Fruit fly (Drosophila melanogaster): ENCODE results near the gene Eip78C.
A peak's percentile ranks its signal among the peaks of the same experiment; 100 is the strongest.

The Eip78C gene

dm6 chr3L:21300280-21300679, 73.9 kb downstream of the Eip78C start, which contains the start of gene Cpr78Cc:
Gene Cpr78Cc, plus strand, starts transcription at chr3L:21300580.
- TF ChIP-seq Rfx (GFP tag; IDR thresholded peaks at IDR 0.05) (peak; percentile 18; the same call in 1 of the 2 replicates), CTCF (GFP tag; optimal IDR thresholded peaks at IDR 0.05) (no peak), CG13894 (tag; optimal IDR thresholded peaks at IDR 0.05) (peak; percentile 15), seq (GFP tag; IDR thresholded peaks at IDR 0.05) (no peak), CG2889 (GFP tag; IDR thresholded peaks at IDR 0.05) (no peak), Adf1 (GFP tag; IDR thresholded peaks at IDR 0.05) (peak; percentile 37; the same call in 1 of the 2 replicates)

dm6 chr3L:21301737-21302487, 75.5 kb downstream of the Eip78C start:
- TF ChIP-seq CG14014 (GFP tag; IDR thresholded peaks at IDR 0.05): no peak
- no peak for TF ChIP-seq NK7.1 (GFP tag; optimal IDR thresholded peaks at IDR 0.05)
- TF ChIP-seq grau (tag; optimal IDR thresholded peaks at IDR 0.05): peak; percentile 18
- TF ChIP-seq dysf (GFP tag; IDR thresholded peaks at IDR 0.05): no peak
- TF ChIP-seq CG12769 (tag; optimal IDR thresholded peaks at IDR 0.05): peak; percentile 49
- peak; percentile 96 for TF ChIP-seq Blimp-1 (GFP tag; optimal IDR thresholded peaks at IDR 0.05)
- TF ChIP-seq Pdp1 (GFP tag; optimal IDR thresholded peaks at IDR 0.05): peak in 1 of 2 experiments; percentile 40
- TF ChIP-seq CG2199 (GFP tag; IDR thresholded peaks at IDR 0.05): 0 out of 3 replicates have a peak, but pooled peaks have one; percentile 45
- peak; percentile 56 for TF ChIP-seq CG10431 (GFP tag; optimal IDR thresholded peaks at IDR 0.05)
- TF ChIP-seq sd (tag; optimal IDR thresholded peaks at IDR 0.05): peak; percentile 5

dm6 chr3L:21302493-21302892, 76.1 kb downstream of the Eip78C start:
- no peak for TF ChIP-seq CG2678 (tag; optimal IDR thresholded peaks at IDR 0.05)
- no peak for TF ChIP-seq CG30403 (GFP tag; optimal IDR thresholded peaks at IDR 0.05)
- TF ChIP-seq dysf (GFP tag; IDR thresholded peaks at IDR 0.05): 0 out of 3 replicates have a peak, but pooled peaks have one; percentile 7
- no peak for TF ChIP-seq slou (GFP tag; optimal IDR thresholded peaks at IDR 0.05)
- 0 out of 2 replicates have a peak, but pooled peaks have one; percentile 14 for TF ChIP-seq Gsc (GFP tag; IDR thresholded peaks at IDR 0.05)
- TF ChIP-seq zfh2 (GFP tag; optimal IDR thresholded peaks at IDR 0.05): no peak
- no peak for TF ChIP-seq Dek (tag; optimal IDR thresholded peaks at IDR 0.05)

dm6 chr3L:21303659-21304058, 77.2 kb downstream of the Eip78C start:
- TF ChIP-seq sug (tag; optimal IDR thresholded peaks at IDR 0.05): peak; percentile 31
- TF ChIP-seq prd (optimal IDR thresholded peaks at IDR 0.05): no peak
- TF ChIP-seq prd (GFP tag; IDR thresholded peaks at IDR 0.05): no peak
- TF ChIP-seq kay (GFP tag; optimal IDR thresholded peaks at IDR 0.05): no peak
- TF ChIP-seq tap (tag; optimal IDR thresholded peaks at IDR 0.05): no peak
- no peak for TF ChIP-seq HHEX (GFP tag; optimal IDR thresholded peaks at IDR 0.05)
- no peak for TF ChIP-seq Nf-YB (GFP tag; optimal IDR thresholded peaks at IDR 0.05)
- no peak for TF ChIP-seq CG2129 (GFP tag; IDR thresholded peaks at IDR 0.05; ENCODE audit: partially characterized antibody)
- no peak for TF ChIP-seq dmrt99B (tag; optimal IDR thresholded peaks at IDR 0.05)
- no peak for TF ChIP-seq TFAM (GFP tag; optimal IDR thresholded peaks at IDR 0.05)
- no peak for TF ChIP-seq az2 (GFP tag; optimal IDR thresholded peaks at IDR 0.05)
- no peak for TF ChIP-seq CG10274 (GFP tag; optimal IDR thresholded peaks at IDR 0.05)
- no peak for TF ChIP-seq CG18764 (GFP tag; optimal IDR thresholded peaks at IDR 0.05)
- peak; percentile 48 for TF ChIP-seq sens (GFP tag)
- TF ChIP-seq Sry-δ (GFP tag; optimal IDR thresholded peaks at IDR 0.05): no peak
- no peak for TF ChIP-seq CG2875 (GFP tag; optimal IDR thresholded peaks at IDR 0.05)
- no peak for TF ChIP-seq en (GFP tag; optimal IDR thresholded peaks at IDR 0.05)
- 0 out of 2 replicates have a peak, but pooled peaks have one; percentile 9 for TF ChIP-seq CG32532 (GFP tag; IDR thresholded peaks at IDR 0.05)
- no peak for TF ChIP-seq CG8388 (GFP tag; optimal IDR thresholded peaks at IDR 0.05)
- no peak for TF ChIP-seq MESR4 (GFP tag; optimal IDR thresholded peaks at IDR 0.05)
- TF ChIP-seq CG12942 (GFP tag; optimal IDR thresholded peaks at IDR 0.05): no peak
- TF ChIP-seq Meics (GFP tag; optimal IDR thresholded peaks at IDR 0.05): no peak
- TF ChIP-seq shn (GFP tag; optimal IDR thresholded peaks at IDR 0.05): no peak
- peak; percentile 21; the same call in 1 of the 2 replicates for TF ChIP-seq CG14014 (GFP tag; IDR thresholded peaks at IDR 0.05)
- TF ChIP-seq pho (GFP tag; optimal IDR thresholded peaks at IDR 0.05): no peak

Measured in whole organism, embryonic.